Fruit fly (Drosophila melanogaster) ovary, adult (tissue): ENCODE results near the gene CG15399.

Source experiments
- CG17801 ChIP-seq: fragments of 200-800 bp; optimal IDR thresholded peaks from 2 replicates; lab custom pipeline; 2019; ENCODE audit warnings: missing biosample characterization, mild to moderate bottlenecking, missing genetic modification characterization, moderate library complexity; ENCODE audit not compliant: partially characterized antibody

CG15399 gene

DNA sequence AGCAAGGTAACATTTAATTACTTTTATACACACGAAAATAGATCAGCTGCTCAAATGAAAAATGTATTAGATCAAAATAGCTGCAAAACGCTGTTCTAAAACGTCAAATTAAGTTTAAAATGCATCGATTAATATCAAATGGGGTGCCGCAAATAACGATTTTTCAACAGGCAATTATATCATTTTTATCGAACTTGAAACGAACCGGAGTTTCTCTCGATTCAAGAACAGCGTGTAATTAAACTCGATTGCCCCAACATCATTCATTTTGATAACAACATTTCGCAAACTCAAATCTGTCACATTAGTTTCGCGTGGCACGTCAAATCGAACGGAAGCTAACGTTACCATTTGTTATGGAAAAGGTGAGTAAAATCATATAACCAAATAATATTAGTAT is 46.2 kb downstream of the CG15399 start, which contains the start of gene CG31689:
CG31689 (plus strand) TSS at position 301 of the 400 bp plus-strand sequence.
- TF ChIP-seq CG17801 (GFP tag; lab: Kevin White, UChicago) = no peak

DNA sequence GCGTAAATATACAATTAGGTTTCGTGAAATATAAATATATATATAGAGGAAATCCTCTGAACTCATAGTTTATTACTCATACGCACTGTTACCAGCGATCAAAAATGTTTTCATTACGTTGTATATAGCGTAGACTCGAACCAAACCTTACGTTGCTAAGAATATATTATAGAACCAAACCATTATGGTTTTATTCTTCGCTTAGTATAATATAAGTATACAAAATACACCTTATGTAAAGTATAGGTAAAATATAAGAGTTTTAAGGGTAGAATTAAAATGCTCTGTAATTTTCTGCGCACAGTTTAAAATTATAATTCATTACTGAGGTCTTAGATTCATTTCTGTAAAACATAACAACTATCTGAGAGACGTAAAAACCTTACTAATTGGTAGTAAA is 47.1 kb downstream of the CG15399 start:
- no peak for TF ChIP-seq CG17801 (GFP tag; lab: Kevin White, UChicago)

DNA sequence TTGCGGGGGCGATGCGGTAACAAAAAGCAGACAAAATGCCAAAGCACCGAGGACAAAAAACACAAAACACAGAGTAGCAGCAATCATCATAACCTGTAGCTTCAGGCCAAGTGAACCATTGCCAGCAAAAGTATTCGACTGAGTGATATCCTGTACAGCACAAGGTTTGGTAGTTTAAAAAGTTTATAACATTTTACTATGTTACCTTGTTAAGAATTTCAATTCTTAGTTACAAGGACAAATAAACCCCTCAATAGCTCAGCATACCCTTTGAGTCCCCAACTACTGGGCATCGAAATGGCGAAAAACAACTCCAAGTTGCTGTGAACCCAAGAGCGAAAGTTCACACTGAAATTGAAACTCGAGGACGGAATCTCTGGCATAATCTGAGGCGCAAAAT is 48.5 kb downstream of the CG15399 start:
- TF ChIP-seq CG17801 (GFP tag; lab: Kevin White, UChicago) = no peak

DNA sequence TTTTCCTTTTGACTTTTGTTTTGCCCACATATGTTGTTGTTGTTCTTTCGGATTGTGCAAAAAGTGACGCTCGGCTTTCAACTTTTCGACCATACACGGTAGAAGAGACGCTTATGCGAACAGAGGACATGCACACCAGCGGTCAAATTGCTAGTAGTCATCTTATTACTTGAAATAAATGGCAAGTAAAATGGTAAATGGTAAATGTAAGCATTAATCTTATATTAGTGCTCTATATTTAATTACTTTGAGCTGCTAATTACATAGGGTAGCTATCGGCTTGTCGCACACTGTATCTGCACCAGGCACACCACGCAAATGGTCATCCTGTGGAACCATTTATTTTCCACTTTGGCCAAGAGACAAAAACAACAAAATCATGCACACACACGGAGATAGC is 50.3 kb downstream of the CG15399 start:
- no peak for TF ChIP-seq CG17801 (GFP tag; lab: Kevin White, UChicago)
